Fruit fly (Drosophila melanogaster): Measurements from ENCODE around the gene CG16863.

Gene CG16863

dm6 chr2L:13780109-13780947, 10.4 kb upstream of the CG16863 start, which contains the start of the genes CG9008 and p38b (continued):
- TF ChIP-seq CrebA (GFP tag; optimal IDR thresholded peaks at IDR 0.05; ENCODE audit: borderline replicate concordance), result no peak
- TF ChIP-seq Hnf4 (GFP tag; optimal IDR thresholded peaks at IDR 0.05), result peak; percentile 39
- no peak for TF ChIP-seq lola (GFP tag; optimal IDR thresholded peaks at IDR 0.05)
- no peak for TF ChIP-seq dmrt93B (GFP tag; optimal IDR thresholded peaks at IDR 0.05)
- peak; percentile 18 for TF ChIP-seq dsf (GFP tag; optimal IDR thresholded peaks at IDR 0.05; ENCODE audit: borderline replicate concordance)
- no peak for TF ChIP-seq Mio (GFP tag; optimal IDR thresholded peaks at IDR 0.05)
- no peak for TF ChIP-seq usp (GFP tag; optimal IDR thresholded peaks at IDR 0.05)
- TF ChIP-seq Jra (GFP tag; optimal IDR thresholded peaks at IDR 0.05), result no peak

- TF ChIP-seq Mio (GFP tag; optimal IDR thresholded peaks at IDR 0.05) (no peak), Hr83 (GFP tag; optimal IDR thresholded peaks at IDR 0.05; ENCODE audit: poor library complexity, severe bottlenecking) (peak; percentile 3), Jra (GFP tag; optimal IDR thresholded peaks at IDR 0.05) (no peak), fru (GFP tag; optimal IDR thresholded peaks at IDR 0.05) (no peak), brk (GFP tag; optimal IDR thresholded peaks at IDR 0.05) (no peak), Myc (optimal IDR thresholded peaks at IDR 0.05) (peak; percentile 19), Rel (GFP tag; optimal IDR thresholded peaks at IDR 0.05) (no peak), Rel (tag; optimal IDR thresholded peaks at IDR 0.05) (peak; percentile 15), dmrt93B (GFP tag; optimal IDR thresholded peaks at IDR 0.05) (no peak), lola (GFP tag; optimal IDR thresholded peaks at IDR 0.05) (no peak), Hnf4 (GFP tag; optimal IDR thresholded peaks at IDR 0.05) (peak; percentile 20), Sp1 (GFP tag; optimal IDR thresholded peaks at IDR 0.05) (no peak), dsf (GFP tag; optimal IDR thresholded peaks at IDR 0.05; ENCODE audit: borderline replicate concordance) (no peak), sage (GFP tag; optimal IDR thresholded peaks at IDR 0.05) (no peak), psq (GFP tag; optimal IDR thresholded peaks at IDR 0.05) (peak; percentile 25), Dfd (GFP tag; optimal IDR thresholded peaks at IDR 0.05) (no peak), tai (GFP tag; optimal IDR thresholded peaks at IDR 0.05) (no peak), OdsH (GFP tag; optimal IDR thresholded peaks at IDR 0.05) (peak; percentile 17), Dif (GFP tag; optimal IDR thresholded peaks at IDR 0.05; ENCODE audit: partially characterized antibody) (no peak), dl (GFP tag; optimal IDR thresholded peaks at IDR 0.05; ENCODE audit: insufficient read depth in 1 of 2, partially characterized antibody in 2 of 2) (no peak), CG9705 (GFP tag; optimal IDR thresholded peaks at IDR 0.05) (no peak), sv (GFP tag; optimal IDR thresholded peaks at IDR 0.05) (no peak), woc (GFP tag; optimal IDR thresholded peaks at IDR 0.05) (no peak), GATAd (GFP tag; optimal IDR thresholded peaks at IDR 0.05) (no peak), br (GFP tag; optimal IDR thresholded peaks at IDR 0.05) (peak; percentile 9), CrebA (GFP tag; optimal IDR thresholded peaks at IDR 0.05; ENCODE audit: borderline replicate concordance) (no peak), Hr78 (GFP tag; optimal IDR thresholded peaks at IDR 0.05) (no peak), pan (optimal IDR thresholded peaks at IDR 0.05) (no peak), Vsx2 (GFP tag; optimal IDR thresholded peaks at IDR 0.05; ENCODE audit: partially characterized antibody) (no peak), rgr (GFP tag; optimal IDR thresholded peaks at IDR 0.05) (peak; percentile 45), h (GFP tag; optimal IDR thresholded peaks at IDR 0.05) (no peak), HLH106 (tag; optimal IDR thresholded peaks at IDR 0.05) (peak; percentile 16), Abd-B (GFP tag; optimal IDR thresholded peaks at IDR 0.05) (no peak), jim (GFP tag; optimal IDR thresholded peaks at IDR 0.05) (peak; percentile 41), CG32264 (GFP tag; optimal IDR thresholded peaks at IDR 0.05) (no peak), N (GFP tag; optimal IDR thresholded peaks at IDR 0.05) (no peak), foxo (GFP tag; optimal IDR thresholded peaks at IDR 0.05) (peak in 1 of 2 experiments; percentile 53), ey (GFP tag; optimal IDR thresholded peaks at IDR 0.05) (peak; percentile 22), usp (GFP tag; optimal IDR thresholded peaks at IDR 0.05) (no peak)
These were observed 7.2 kb upstream of the CG16863 start, which contains the start of gene Eato for dm6 chr2L:13783264-13784154. Gene Eato, plus strand, starts transcription at chr2L:13784084.
